Worm (Caenorhabditis elegans) whole organism, L2 larva: ENCODE data around the gene nas-24.

Experiments used
- C34F6.9 ChIP-seq: fragments of 150-350 bp; optimal IDR thresholded peaks from 2 replicates; lab custom pipeline; 2014; ENCODE audit warnings: missing biosample characterization, missing genetic modification characterization
- F13H6.1 ChIP-seq: sonication (generic microtip); optimal IDR thresholded peaks from 2 replicates; lab custom pipeline; 2016; ENCODE audit warnings: missing genetic modification characterization, missing compliant biosample characterization
- Y55F3AM.14 ChIP-seq: fragments of 200-800 bp; sonication (Bioruptor generic); optimal IDR thresholded peaks from 2 replicates; lab custom pipeline; 2018; ENCODE audit warnings: mild to moderate bottlenecking, missing genetic modification characterization, missing compliant biosample characterization
- ZK546.5 ChIP-seq: sonication (generic microtip); optimal IDR thresholded peaks from 2 replicates; lab custom pipeline; 2017; ENCODE audit warnings: missing biosample characterization, missing genetic modification characterization
- alr-1 ChIP-seq: fragments of 150-350 bp; optimal IDR thresholded peaks from 2 replicates; lab custom pipeline; 2014; ENCODE audit warnings: missing biosample characterization, missing genetic modification characterization
- aly-2 ChIP-seq: fragments of 150-350 bp; optimal IDR thresholded peaks from 2 replicates; lab custom pipeline; 2014; ENCODE audit warnings: missing biosample characterization, missing genetic modification characterization
- ama-1 ChIP-seq: fragments of 150-350 bp; optimal IDR thresholded peaks from 2 replicates; lab custom pipeline; 2018; ENCODE audit warnings: inconsistent platforms
- blmp-1 ChIP-seq: sonication (generic microtip); optimal IDR thresholded peaks from 2 replicates; lab custom pipeline; 2017; ENCODE audit warnings: missing genetic modification characterization, mild to moderate bottlenecking, missing compliant biosample characterization, antibody characterized with exemption, moderate library complexity; ENCODE audit not compliant: insufficient read depth
- ceh-16 ChIP-seq: fragments of 150-350 bp; optimal IDR thresholded peaks from 2 replicates; lab custom pipeline; 2014; ENCODE audit warnings: missing biosample characterization, missing genetic modification characterization
- ceh-82 ChIP-seq: fragments of 150-350 bp; optimal IDR thresholded peaks from 2 replicates; lab custom pipeline; 2014; ENCODE audit warnings: missing biosample characterization, missing genetic modification characterization
- crh-2 ChIP-seq: sonication (generic microtip); optimal IDR thresholded peaks from 2 replicates; lab custom pipeline; 2017; ENCODE audit warnings: missing biosample characterization, missing genetic modification characterization
- dmd-4 ChIP-seq: sonication (generic microtip); optimal IDR thresholded peaks from 2 replicates; lab custom pipeline; 2017; ENCODE audit warnings: missing biosample characterization, missing genetic modification characterization
- egl-27 ChIP-seq: sonication (generic microtip); optimal IDR thresholded peaks from 3 replicates; lab custom pipeline; 2017; ENCODE audit warnings: missing biosample characterization, missing genetic modification reagents, missing genetic modification characterization
- elt-1 ChIP-seq: fragments of 150-350 bp; optimal IDR thresholded peaks from 2 replicates; lab custom pipeline; 2014; ENCODE audit warnings: missing biosample characterization, missing genetic modification characterization
- elt-3 ChIP-seq: sonication (generic microtip); optimal IDR thresholded peaks from 2 replicates; lab custom pipeline; 2017; ENCODE audit warnings: missing biosample characterization, missing genetic modification characterization
- fos-1 ChIP-seq: fragments of 150-350 bp; optimal IDR thresholded peaks from 2 replicates; lab custom pipeline; 2014; ENCODE audit warnings: missing biosample characterization, missing genetic modification characterization
- gmeb-1 ChIP-seq: fragments of 150-350 bp; optimal IDR thresholded peaks from 2 replicates; lab custom pipeline; 2014; ENCODE audit warnings: missing biosample characterization, missing genetic modification characterization
- lin-11 ChIP-seq: fragments of 150-350 bp; sonication (generic microtip); optimal IDR thresholded peaks from 2 replicates; lab custom pipeline; 2014; ENCODE audit warnings: missing biosample characterization, missing genetic modification characterization, inconsistent platforms, mixed read lengths
- lin-13 ChIP-seq: fragments of 150-350 bp; optimal IDR thresholded peaks from 2 replicates; lab custom pipeline; 2014; ENCODE audit warnings: missing biosample characterization, missing genetic modification reagents, missing genetic modification characterization
- lsy-2 ChIP-seq, 2 experiments: fragments of 150-350 bp in 1 of 2; sonication (generic microtip) in 1 of 2; optimal IDR thresholded peaks; 2 replicates each; lab custom pipeline; 2014 to 2017; ENCODE audit warnings: missing biosample characterization in 2 of 2, missing genetic modification characterization in 2 of 2
- mab-5 ChIP-seq: fragments of 150-350 bp; optimal IDR thresholded peaks from 2 replicates; lab custom pipeline; 2014; ENCODE audit warnings: missing biosample characterization, missing genetic modification characterization
- mbf-1 ChIP-seq: sonication (generic microtip); optimal IDR thresholded peaks from 2 replicates; lab custom pipeline; 2017; ENCODE audit warnings: missing biosample characterization, missing genetic modification characterization
- mdl-1 ChIP-seq, 2 experiments: fragments of 150-350 bp in 1 of 2; sonication (generic microtip) in 1 of 2; optimal IDR thresholded peaks; 2 replicates each; lab custom pipeline; 2017; ENCODE audit warnings: missing biosample characterization in 2 of 2, missing genetic modification characterization in 2 of 2
- nhr-10 ChIP-seq: sonication (generic microtip); optimal IDR thresholded peaks from 2 replicates; lab custom pipeline; 2017; ENCODE audit warnings: missing biosample characterization, missing genetic modification characterization
- nhr-12 ChIP-seq: fragments of 150-350 bp; optimal IDR thresholded peaks from 2 replicates; lab custom pipeline; 2014; ENCODE audit warnings: missing biosample characterization, missing genetic modification characterization
- nhr-129 ChIP-seq: fragments of 150-350 bp; optimal IDR thresholded peaks from 2 replicates; lab custom pipeline; 2014; ENCODE audit warnings: missing biosample characterization, missing genetic modification characterization
- nhr-21 ChIP-seq: fragments of 150-350 bp; optimal IDR thresholded peaks from 2 replicates; lab custom pipeline; 2014; ENCODE audit warnings: missing biosample characterization, missing genetic modification characterization
- nhr-237 ChIP-seq: fragments of 150-350 bp; optimal IDR thresholded peaks from 2 replicates; lab custom pipeline; 2014; ENCODE audit warnings: missing biosample characterization, missing genetic modification characterization
- nhr-25 ChIP-seq: fragments of 150-350 bp; sonication (generic microtip); optimal IDR thresholded peaks from 3 replicates; lab custom pipeline; 2014; ENCODE audit warnings: missing biosample characterization, missing genetic modification characterization
- sem-4 ChIP-seq: fragments of 150-350 bp; optimal IDR thresholded peaks from 2 replicates; lab custom pipeline; 2014; ENCODE audit warnings: missing biosample characterization, missing genetic modification reagents, missing genetic modification characterization
- skn-1 ChIP-seq: sonication (generic microtip); optimal IDR thresholded peaks from 2 replicates; lab custom pipeline; 2017; ENCODE audit warnings: missing biosample characterization, missing genetic modification characterization
- sma-3 ChIP-seq: sonication (generic microtip); optimal IDR thresholded peaks from 2 replicates; lab custom pipeline; 2016; ENCODE audit warnings: missing genetic modification reagents, missing genetic modification characterization, missing compliant biosample characterization
- sma-9 ChIP-seq, 2 experiments: fragments of 150-350 bp in 1 of 2; sonication (generic microtip) in 1 of 2; optimal IDR thresholded peaks; 2 replicates each; lab custom pipeline; 2014 to 2016; ENCODE audit warnings: missing genetic modification characterization in 2 of 2, mild to moderate bottlenecking in 1 of 2, missing biosample characterization in 1 of 2, missing compliant biosample characterization in 1 of 2, missing genetic modification reagents in 1 of 2, moderate library complexity in 1 of 2
- snpc-4 ChIP-seq: fragments of 150-350 bp; optimal IDR thresholded peaks from 2 replicates; lab custom pipeline; 2014; ENCODE audit warnings: missing biosample characterization, missing genetic modification characterization
- unc-39 ChIP-seq: fragments of 150-350 bp; optimal IDR thresholded peaks from 2 replicates; lab custom pipeline; 2014; ENCODE audit warnings: missing biosample characterization, missing genetic modification characterization
- unc-55 ChIP-seq: fragments of 150-350 bp; sonication (generic microtip); optimal IDR thresholded peaks from 3 replicates; lab custom pipeline; 2014; ENCODE audit warnings: missing biosample characterization, missing genetic modification reagents, missing genetic modification characterization
- unc-62 ChIP-seq: fragments of 150-350 bp; optimal IDR thresholded peaks from 2 replicates; lab custom pipeline; 2014; ENCODE audit warnings: missing biosample characterization, missing genetic modification reagents, missing genetic modification characterization
- zag-1 ChIP-seq: fragments of 150-350 bp; optimal IDR thresholded peaks from 2 replicates; lab custom pipeline; 2014; ENCODE audit warnings: missing biosample characterization, missing genetic modification characterization
- ztf-1 ChIP-seq: fragments of 200-800 bp; sonication (Bioruptor generic); conservative IDR thresholded peaks from 2 replicates; pipeline ENCODE4 v1.3.6; 2022; ENCODE audit warnings: missing genetic modification characterization, missing compliant biosample characterization
- ztf-11 ChIP-seq: sonication (generic microtip); optimal IDR thresholded peaks from 2 replicates; lab custom pipeline; 2017; ENCODE audit warnings: missing biosample characterization, missing genetic modification characterization
- ztf-4 ChIP-seq: fragments of 150-350 bp; optimal IDR thresholded peaks from 2 replicates; lab custom pipeline; 2014; ENCODE audit warnings: missing biosample characterization, missing genetic modification characterization

Gene nas-24

DNA sequence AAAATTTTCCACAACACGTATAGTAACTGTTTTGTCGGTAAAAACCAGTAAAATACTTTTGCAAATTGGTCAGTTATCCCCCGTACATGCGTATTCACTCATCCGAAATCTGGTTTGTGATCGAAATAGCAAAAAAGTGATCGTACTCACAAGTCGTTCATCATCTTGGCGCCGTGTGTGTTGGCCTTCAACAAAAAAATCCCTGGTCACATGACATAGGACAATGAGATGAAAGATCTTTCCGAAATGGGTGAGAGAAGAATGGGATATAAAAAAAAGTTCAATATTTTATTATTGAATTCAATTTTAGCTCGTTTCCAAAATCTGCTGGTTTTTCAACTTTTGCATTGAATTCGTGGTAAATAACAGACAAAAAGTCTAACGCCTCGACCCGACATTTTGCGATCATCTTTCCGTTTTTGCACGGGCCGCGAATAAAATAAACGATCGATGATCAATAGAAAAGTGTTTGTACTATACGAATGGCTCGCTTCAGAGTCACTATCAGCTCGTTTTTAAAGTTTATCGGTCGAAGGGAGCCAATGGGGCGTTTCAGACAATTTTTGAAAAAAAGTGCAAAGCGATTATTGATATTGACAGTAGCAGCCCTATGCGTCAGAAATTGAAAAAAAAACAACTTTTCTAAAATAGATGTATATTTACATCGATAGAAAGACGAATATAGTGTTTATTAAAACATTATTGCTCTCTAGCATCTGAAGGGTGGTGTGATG lies 18.9 kb downstream of the nas-24 start:
- TF ChIP-seq nhr-21 (tag; lab: Kevin White, UChicago) (peak; percentile 39), sma-9 (GFP tag; optimal IDR thresholded peaks at IDR 0.05; lab: Kevin White, UChicago) (peak; percentile 67), sma-9 (tag; optimal IDR thresholded peaks at IDR 0.05; lab: Kevin White, UChicago) (no peak), sem-4 (tag; lab: Kevin White, UChicago) (peak; percentile 23), unc-39 (tag; lab: Kevin White, UChicago) (no peak), F13H6.1 (tag; lab: Kevin White, UChicago) (peak; percentile 19), nhr-25 (tag; lab: Kevin White, UChicago) (peak; percentile 65), blmp-1 (tag; lab: Kevin White, UChicago) (peak; percentile 6), C34F6.9 (tag; lab: Kevin White, UChicago) (no peak), fos-1 (peak; percentile 9), nhr-129 (tag; lab: Kevin White, UChicago) (peak; percentile 50), crh-2 (tag; lab: Kevin White, UChicago) (peak; percentile 10), snpc-4 (tag; lab: Kevin White, UChicago) (no peak), ztf-4 (tag; lab: Kevin White, UChicago) (no peak)

DNA sequence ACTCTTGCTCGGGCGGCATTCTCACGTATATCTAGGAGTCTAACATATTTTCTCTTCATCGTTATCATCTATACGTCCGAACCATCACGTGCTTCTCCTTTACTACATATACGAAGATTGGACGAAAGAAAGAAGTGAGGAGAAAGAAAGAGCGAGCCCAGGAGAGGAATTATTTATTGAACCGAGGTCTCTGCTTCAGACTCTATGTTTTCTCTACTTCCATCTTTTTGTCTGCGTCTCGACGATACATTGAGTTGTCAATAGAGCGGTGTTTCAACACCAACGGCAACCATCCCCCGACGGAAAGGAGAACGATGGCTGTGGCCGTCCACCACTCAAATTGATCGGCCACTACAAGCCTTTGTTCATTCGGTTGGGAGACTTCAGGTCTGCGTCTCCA lies 20.2 kb downstream of the nas-24 start:
- TF ChIP-seq nhr-237 (tag; lab: Kevin White, UChicago) (no peak), nhr-129 (tag; lab: Kevin White, UChicago) (peak; percentile 97), ZK546.5 (tag; lab: Kevin White, UChicago) (no peak), ztf-4 (tag; lab: Kevin White, UChicago) (peak; percentile 88), ztf-1 (no peak), nhr-25 (tag; lab: Kevin White, UChicago) (peak; percentile 74), snpc-4 (tag; lab: Kevin White, UChicago) (peak; percentile 81), Y55F3AM.14 (GFP tag; lab: Kevin White, UChicago) (peak; percentile 49), nhr-21 (tag; lab: Kevin White, UChicago) (peak; percentile 74), nhr-10 (no peak), gmeb-1 (tag; lab: Kevin White, UChicago) (peak; percentile 68), dmd-4 (no peak), sma-3 (GFP tag; lab: Kevin White, UChicago) (peak; percentile 58), unc-62 (GFP tag; lab: Kevin White, UChicago) (no peak), lin-11 (tag; lab: Kevin White, UChicago) (peak; percentile 78), elt-1 (tag; lab: Kevin White, UChicago) (no peak), ceh-16 (tag; lab: Kevin White, UChicago) (peak; percentile 23), lin-13 (GFP tag; lab: Kevin White, UChicago) (peak; percentile 90), mdl-1 (tag; optimal IDR thresholded peaks at IDR 0.05; lab: Kevin White, UChicago) (peak; percentile 71 to 80), sem-4 (tag; lab: Kevin White, UChicago) (peak; percentile 56), blmp-1 (tag; lab: Kevin White, UChicago) (peak; percentile 41), fos-1 (peak; percentile 88), alr-1 (peak; percentile 70), ceh-82 (tag; lab: Kevin White, UChicago) (no peak), crh-2 (tag; lab: Kevin White, UChicago) (peak; percentile 87), mbf-1 (tag; lab: Kevin White, UChicago) (no peak), sma-9 (GFP tag; optimal IDR thresholded peaks at IDR 0.05; lab: Kevin White, UChicago) (peak; percentile 88), sma-9 (tag; optimal IDR thresholded peaks at IDR 0.05; lab: Kevin White, UChicago) (no peak), skn-1 (tag; lab: Kevin White, UChicago) (peak; percentile 69), F13H6.1 (tag; lab: Kevin White, UChicago) (peak; percentile 93), mab-5 (tag; lab: Kevin White, UChicago) (peak; percentile 70), ztf-11 (tag; lab: Kevin White, UChicago) (no peak), elt-3 (tag; lab: Kevin White, UChicago) (no peak), nhr-12 (tag; lab: Kevin White, UChicago) (no peak), unc-55 (GFP tag; lab: Kevin White, UChicago) (peak; percentile 96), egl-27 (tag; lab: Kevin White, UChicago) (peak; percentile 61), unc-39 (tag; lab: Kevin White, UChicago) (no peak), C34F6.9 (tag; lab: Kevin White, UChicago) (peak; percentile 92), aly-2 (tag; lab: Kevin White, UChicago) (no peak), lsy-2 (tag; optimal IDR thresholded peaks at IDR 0.05; lab: Kevin White, UChicago) (peak; percentile 44 to 87), zag-1 (tag; lab: Kevin White, UChicago) (peak; percentile 72), ama-1 (lab: Kevin White, UChicago) (peak; percentile 67)
